Fruit fly (Drosophila melanogaster) whole organism: ENCODE measurements around the gene ScpX.

Experiments used
- EcR ChIP-seq, 2 experiments: fragments of >200 bp; optimal IDR thresholded peaks; 2 replicates each; lab custom pipeline; 2017; ENCODE audit warnings: missing biosample characterization in 2 of 2, missing genetic modification characterization in 2 of 2, missing genetic modification reagents in 2 of 2
- pan ChIP-seq: fragments of >200 bp; optimal IDR thresholded peaks from 2 replicates; lab custom pipeline; 2017
- psq ChIP-seq: fragments of >200 bp; optimal IDR thresholded peaks from 2 replicates; lab custom pipeline; 2017
- usp ChIP-seq: fragments of >200 bp; optimal IDR thresholded peaks from 2 replicates; lab custom pipeline; 2017; ENCODE audit warnings: missing biosample characterization, missing genetic modification characterization, mixed read lengths

DNA sequence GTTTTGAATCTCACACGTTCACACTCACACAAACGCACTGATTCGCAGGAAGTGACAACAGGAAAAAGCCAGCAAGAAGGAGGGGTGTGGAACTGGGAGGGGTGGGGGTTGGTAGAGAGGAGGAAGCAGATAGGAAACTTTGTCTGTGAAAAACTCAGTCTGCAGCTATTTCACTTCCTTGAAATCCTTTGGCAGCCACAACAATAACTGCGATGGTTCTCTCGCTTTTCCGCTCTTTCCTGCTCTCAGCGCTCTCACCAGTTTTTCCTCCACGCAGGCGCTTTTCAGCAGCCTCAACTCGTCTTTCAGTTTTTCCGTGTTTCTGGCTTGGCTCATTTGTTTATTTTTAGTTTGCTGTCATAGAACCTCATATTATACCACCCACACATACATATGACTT is 15.8 kb downstream of the ScpX start:
- TF ChIP-seq pan (lab: Kevin White, UChicago) (no peak), usp (no peak), EcR (GFP tag; optimal IDR thresholded peaks at IDR 0.05; lab: Kevin White, UChicago) (no peak), psq (lab: Kevin White, UChicago) (no peak)
